Worm (Caenorhabditis elegans) whole organism, midembryonic: Measurements from ENCODE around the gene max-2.

ENCODE experiments used
- cog-1 ChIP-seq: sonication (generic microtip); optimal IDR thresholded peaks from 2 replicates; lab custom pipeline; 2016; ENCODE audit warnings: missing genetic modification characterization, missing compliant biosample characterization
- klf-2 ChIP-seq: fragments of 200-800 bp; sonication (Bioruptor generic); conservative IDR thresholded peaks from 2 replicates; pipeline ENCODE4 v1.3.6; 2022; ENCODE audit warnings: missing genetic modification reagents, missing genetic modification characterization, missing compliant biosample characterization
- med-1 ChIP-seq: sonication (generic microtip); optimal IDR thresholded peaks from 2 replicates; lab custom pipeline; 2017; ENCODE audit warnings: missing genetic modification characterization, mild to moderate bottlenecking, missing compliant biosample characterization, antibody characterized with exemption, missing genetic modification reagents; ENCODE audit not compliant: insufficient read depth
- ref-1 ChIP-seq: fragments of 200-800 bp; sonication (Bioruptor generic); conservative IDR thresholded peaks from 2 replicates; pipeline ENCODE4 v1.3.6; 2022; ENCODE audit warnings: missing genetic modification reagents, missing genetic modification characterization, missing compliant biosample characterization
- tab-1 ChIP-seq: fragments of 200-800 bp; sonication (Bioruptor generic); IDR thresholded peaks from 2 replicates; pipeline ENCODE4 v1.3.6; 2022; ENCODE audit warnings: missing genetic modification characterization, missing compliant biosample characterization
- ztf-23 ChIP-seq: fragments of 200-800 bp; sonication (Bioruptor generic); IDR thresholded peaks from 2 replicates; pipeline ENCODE4 v1.3.6; 2022; ENCODE audit warnings: missing genetic modification reagents, missing genetic modification characterization, missing compliant biosample characterization
- ztf-29 ChIP-seq: fragments of 200-800 bp; sonication (Bioruptor generic); IDR thresholded peaks from 2 replicates; pipeline ENCODE4 v1.3.6; 2022; ENCODE audit warnings: missing genetic modification reagents, missing genetic modification characterization, missing compliant biosample characterization

DNA sequence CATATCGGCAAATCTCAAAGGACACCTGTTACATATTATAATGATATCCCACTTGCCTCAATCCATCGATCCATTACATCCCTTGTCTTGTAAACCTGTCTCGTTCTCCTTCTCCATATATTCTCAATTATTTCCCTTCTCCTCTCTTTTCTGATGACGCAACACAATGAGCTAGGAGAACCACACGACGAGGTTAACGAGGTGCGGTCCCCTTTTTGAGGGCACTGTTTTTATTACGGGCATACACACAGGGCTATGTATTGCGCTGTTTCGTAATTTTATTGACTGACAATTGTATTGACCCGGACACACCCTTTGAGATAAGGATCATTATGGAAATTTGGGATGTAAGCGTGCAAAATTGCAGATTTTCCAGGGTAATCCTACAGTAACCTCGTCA, 47.0 kb downstream of the max-2 start:
- no peak for TF ChIP-seq ref-1 (GFP tag; lab: Robert Waterston, UW)
- TF ChIP-seq klf-2 (GFP tag; lab: Robert Waterston, UW) = no peak
- no peak for TF ChIP-seq med-1 (GFP tag; lab: Kevin White, UChicago)
- TF ChIP-seq cog-1 (tag; lab: Kevin White, UChicago) = no peak
- no peak for TF ChIP-seq ztf-29
- TF ChIP-seq ztf-23 (GFP tag; lab: Robert Waterston, UW) = no peak
- no peak for TF ChIP-seq tab-1 (GFP tag; lab: Robert Waterston, UW)
